Fruit fly (Drosophila melanogaster): Measurements from ENCODE around the gene CG15468.

CG15468 gene

DNA sequence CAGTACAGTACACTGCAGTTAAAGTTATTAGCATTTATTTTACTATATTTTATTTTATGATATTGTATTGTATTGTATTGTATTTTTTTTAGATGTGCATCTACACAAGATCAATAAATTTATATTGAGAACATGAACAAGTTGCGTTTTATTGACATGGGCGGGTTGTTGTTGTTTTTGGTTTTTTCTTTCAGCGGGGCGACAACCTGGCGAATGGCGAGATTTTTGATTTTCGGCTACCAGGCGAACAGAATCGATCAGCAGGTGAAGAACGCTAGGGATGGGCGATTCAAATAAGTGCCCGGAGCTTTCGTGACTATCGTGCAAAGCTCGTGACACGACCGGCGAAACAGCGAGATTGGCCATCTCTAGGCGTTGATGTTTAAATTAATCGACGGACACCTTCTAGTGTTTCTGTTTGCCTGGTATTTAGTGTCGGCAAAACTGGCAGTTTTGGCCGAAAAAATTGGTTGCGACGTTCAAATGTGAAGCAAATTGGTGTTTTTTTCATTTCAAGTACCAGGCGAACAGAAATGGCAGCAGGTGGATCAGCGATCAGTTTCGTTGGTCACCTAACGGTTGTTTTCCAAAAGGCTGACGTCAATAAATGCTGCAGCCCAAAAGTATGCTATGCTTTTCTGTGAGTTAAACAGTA, 5.0 kb downstream of the CG15468 start (continued):
- TF ChIP-seq CG31224 (GFP tag; IDR thresholded peaks at IDR 0.05) (peak; percentile 99), sna (GFP tag; IDR thresholded peaks at IDR 0.05; ENCODE audit: partially characterized antibody) (peak; percentile 95), Side (GFP tag; optimal IDR thresholded peaks at IDR 0.05) (no peak), NC2β (GFP tag; optimal IDR thresholded peaks at IDR 0.05) (no peak), sens-2 (GFP tag; IDR thresholded peaks at IDR 0.05) (no peak), ems (GFP tag; optimal IDR thresholded peaks at IDR 0.05) (no peak), zen (tag; optimal IDR thresholded peaks at IDR 0.05) (no peak), Hr39 (optimal IDR thresholded peaks at IDR 0.05) (no peak), CG10462 (GFP tag; optimal IDR thresholded peaks at IDR 0.05) (peak; percentile 51), CG1233 (GFP tag; optimal IDR thresholded peaks at IDR 0.05) (peak; percentile 23), danr (GFP tag; IDR thresholded peaks at IDR 0.05) (no peak), CG1529 (GFP tag; optimal IDR thresholded peaks at IDR 0.05) (no peak), dati (GFP tag; IDR thresholded peaks at IDR 0.05) (no peak), sima (GFP tag; optimal IDR thresholded peaks at IDR 0.05) (no peak), slbo (GFP tag; IDR thresholded peaks at IDR 0.05) (no peak), chn (GFP tag; optimal IDR thresholded peaks at IDR 0.05) (no peak), ro (GFP tag; IDR thresholded peaks at IDR 0.05) (no peak), tll (GFP tag; optimal IDR thresholded peaks at IDR 0.05) (no peak), Bdp1 (GFP tag; optimal IDR thresholded peaks at IDR 0.05) (no peak), cato (GFP tag; optimal IDR thresholded peaks at IDR 0.05; ENCODE audit: borderline replicate concordance) (no peak), CG17385 (GFP tag; optimal IDR thresholded peaks at IDR 0.05) (peak; percentile 23), amos (GFP tag; IDR thresholded peaks at IDR 0.05; ENCODE audit: partially characterized antibody) (peak; percentile 95), fu2 (GFP tag; optimal IDR thresholded peaks at IDR 0.05) (no peak), bigmax (GFP tag; optimal IDR thresholded peaks at IDR 0.05) (no peak), CG2889 (GFP tag; IDR thresholded peaks at IDR 0.05) (no peak), Doc3 (GFP tag; IDR thresholded peaks at IDR 0.05; ENCODE audit: partially characterized antibody) (peak; percentile 94), CG12236 (GFP tag; optimal IDR thresholded peaks at IDR 0.05) (no peak), Trl (optimal IDR thresholded peaks at IDR 0.05) (no peak), Trl (GFP tag; optimal IDR thresholded peaks at IDR 0.05) (no peak), Scr (GFP tag; IDR thresholded peaks at IDR 0.05; ENCODE audit: partially characterized antibody) (peak; percentile 95), ssp (GFP tag; IDR thresholded peaks at IDR 0.05) (no peak), cad (GFP tag; optimal IDR thresholded peaks at IDR 0.05) (no peak), da (GFP tag; optimal IDR thresholded peaks at IDR 0.05) (no peak), Pdp1 (GFP tag; optimal IDR thresholded peaks at IDR 0.05) (no peak), ind (GFP tag; optimal IDR thresholded peaks at IDR 0.05) (no peak), gce (GFP tag; IDR thresholded peaks at IDR 0.05) (no peak), CG3726 (GFP tag; IDR thresholded peaks at IDR 0.05) (no peak), Xbp1 (GFP tag; optimal IDR thresholded peaks at IDR 0.05) (no peak), p53 (GFP tag; optimal IDR thresholded peaks at IDR 0.05) (peak; percentile 2), CG12769 (tag; optimal IDR thresholded peaks at IDR 0.05) (no peak), br (optimal IDR thresholded peaks at IDR 0.05) (no peak), stc (GFP tag; IDR thresholded peaks at IDR 0.05) (peak; percentile 51; the same call in 1 of the 2 replicates), pan (optimal IDR thresholded peaks at IDR 0.05) (no peak), pan (GFP tag; optimal IDR thresholded peaks at IDR 0.05 in 1 of 2, IDR thresholded peaks at IDR 0.05 in 1 of 2) (no peak), dimm (GFP tag; IDR thresholded peaks at IDR 0.05) (no peak), gro (GFP tag; optimal IDR thresholded peaks at IDR 0.05) (peak; percentile 18), run (tag; optimal IDR thresholded peaks at IDR 0.05) (no peak), CG4282 (GFP tag; optimal IDR thresholded peaks at IDR 0.05) (no peak), CHES-1-like (GFP tag; optimal IDR thresholded peaks at IDR 0.05) (peak; percentile 12), row (GFP tag; IDR thresholded peaks at IDR 0.05) (peak; percentile 67), kay (GFP tag; optimal IDR thresholded peaks at IDR 0.05) (no peak), CG14965 (GFP tag; optimal IDR thresholded peaks at IDR 0.05; ENCODE audit: borderline replicate concordance) (no peak), CG9817 (tag; optimal IDR thresholded peaks at IDR 0.05) (no peak)

Measured in whole organism, embryonic.